Worm (Caenorhabditis elegans) whole organism, L2 larva: ENCODE measurements around the gene ttc-36.

Experiments
- ama-1 ChIP-seq: fragments of 150-350 bp; optimal IDR thresholded peaks from 2 replicates; lab custom pipeline; 2018; ENCODE audit warnings: inconsistent platforms
- nhr-237 ChIP-seq: fragments of 150-350 bp; optimal IDR thresholded peaks from 2 replicates; lab custom pipeline; 2014; ENCODE audit warnings: missing biosample characterization, missing genetic modification characterization

ce11 chrII:10019669-10020068 lies 10.3 kb upstream of the ttc-36 start:
- TF ChIP-seq nhr-237 (tag; lab: Kevin White, UChicago) (no peak), ama-1 (lab: Kevin White, UChicago) (no peak)
